Fruit fly (Drosophila melanogaster): Measurements from ENCODE around the gene Pdp.

Pdp gene

dm6 chrX:7704262-7705174 is 29.9 kb downstream of the Pdp start:
- TF ChIP-seq D1 (tag; optimal IDR thresholded peaks at IDR 0.05) (no peak), CG32121 (GFP tag; IDR thresholded peaks at IDR 0.05) (no peak), Pif1A (GFP tag; optimal IDR thresholded peaks at IDR 0.05) (no peak), Pif1B (GFP tag; optimal IDR thresholded peaks at IDR 0.05) (no peak), CG8301 (tag; optimal IDR thresholded peaks at IDR 0.05) (no peak), CG14655 (GFP tag; optimal IDR thresholded peaks at IDR 0.05) (no peak), CG34367 (tag; optimal IDR thresholded peaks at IDR 0.05) (no peak), CG10348 (GFP tag; IDR thresholded peaks at IDR 0.05) (no peak), CG9948 (tag; optimal IDR thresholded peaks at IDR 0.05) (no peak), EcR (GFP tag; optimal IDR thresholded peaks at IDR 0.05) (no peak), rn (GFP tag; IDR thresholded peaks at IDR 0.05) (no peak), Ets98B (GFP tag; IDR thresholded peaks at IDR 0.05) (peak; percentile 10; the same call in 1 of the 2 replicates), fd96Ca (GFP tag; IDR thresholded peaks at IDR 0.05) (peak; percentile 38; the same call in 1 of the 3 replicates), gl (tag; optimal IDR thresholded peaks at IDR 0.05) (peak; percentile 50)

dm6 chrX:7703865-7704221 is 30.6 kb downstream of the Pdp start:
- TF ChIP-seq Pif1B (GFP tag; optimal IDR thresholded peaks at IDR 0.05) (no peak), CG4496 (GFP tag; IDR thresholded peaks at IDR 0.05) (no peak), rn (GFP tag; IDR thresholded peaks at IDR 0.05) (no peak), CG12605 (GFP tag; IDR thresholded peaks at IDR 0.05) (no peak), CG14655 (GFP tag; optimal IDR thresholded peaks at IDR 0.05) (no peak), CG8301 (tag; optimal IDR thresholded peaks at IDR 0.05) (no peak), CG15710 (tag; optimal IDR thresholded peaks at IDR 0.05) (no peak), fd96Ca (GFP tag; IDR thresholded peaks at IDR 0.05) (no peak), Ets98B (GFP tag; IDR thresholded peaks at IDR 0.05) (no peak), Snoo (tag; optimal IDR thresholded peaks at IDR 0.05) (no peak), CG9948 (tag; optimal IDR thresholded peaks at IDR 0.05) (no peak), CG34367 (tag; optimal IDR thresholded peaks at IDR 0.05) (no peak)

- TF ChIP-seq CG15710 (tag; optimal IDR thresholded peaks at IDR 0.05) (peak; percentile 42), Ets98B (GFP tag; IDR thresholded peaks at IDR 0.05) (peak; percentile 90), CG34367 (tag; optimal IDR thresholded peaks at IDR 0.05) (peak; percentile 48), CG8301 (tag; optimal IDR thresholded peaks at IDR 0.05) (peak; percentile 77), Pif1A (GFP tag; optimal IDR thresholded peaks at IDR 0.05) (peak; percentile 96), CG9948 (tag; optimal IDR thresholded peaks at IDR 0.05) (peak; percentile 37), fd96Ca (GFP tag; IDR thresholded peaks at IDR 0.05) (peak; percentile 93), CG32121 (GFP tag; IDR thresholded peaks at IDR 0.05) (peak; percentile 83), rn (GFP tag; IDR thresholded peaks at IDR 0.05) (peak; percentile 68), CG12605 (GFP tag; IDR thresholded peaks at IDR 0.05) (peak; percentile 84), gl (tag; optimal IDR thresholded peaks at IDR 0.05) (peak; percentile 27), Pif1B (GFP tag; optimal IDR thresholded peaks at IDR 0.05) (peak; percentile 96), CG10348 (GFP tag; IDR thresholded peaks at IDR 0.05) (peak; percentile 70), Snoo (tag; optimal IDR thresholded peaks at IDR 0.05) (peak; percentile 93), CG4496 (GFP tag; IDR thresholded peaks at IDR 0.05) (peak; percentile 90), CG17806 (tag; optimal IDR thresholded peaks at IDR 0.05) (peak; percentile 52), CG14655 (GFP tag; optimal IDR thresholded peaks at IDR 0.05) (peak; percentile 73)
These were observed 31.2 kb downstream of the Pdp start for dm6 chrX:7703001-7703864.

dm6 chrX:7702160-7702907 is 32.1 kb downstream of the Pdp start:
- 0 out of 3 replicates have a peak, but pooled peaks have one; percentile 24 for TF ChIP-seq fd96Ca (GFP tag; IDR thresholded peaks at IDR 0.05)
- TF ChIP-seq Pif1A (GFP tag; optimal IDR thresholded peaks at IDR 0.05) = no peak
- TF ChIP-seq CG34367 (tag; optimal IDR thresholded peaks at IDR 0.05) = no peak
- peak; percentile 33; the same call in 1 of the 3 replicates for TF ChIP-seq CG4496 (GFP tag; IDR thresholded peaks at IDR 0.05)
- TF ChIP-seq gl (tag; optimal IDR thresholded peaks at IDR 0.05) = peak; percentile 44
- TF ChIP-seq Ets98B (GFP tag; IDR thresholded peaks at IDR 0.05) = peak; percentile 64
- no peak for TF ChIP-seq CG15710 (tag; optimal IDR thresholded peaks at IDR 0.05)
- TF ChIP-seq CG17806 (tag; optimal IDR thresholded peaks at IDR 0.05) = no peak
- no peak for TF ChIP-seq D1 (tag; optimal IDR thresholded peaks at IDR 0.05)
- peak; percentile 50; the same call in 1 of the 2 replicates for TF ChIP-seq CG12605 (GFP tag; IDR thresholded peaks at IDR 0.05)
- TF ChIP-seq CG9948 (tag; optimal IDR thresholded peaks at IDR 0.05) = no peak

dm6 chrX:7701282-7702078 is 33.0 kb downstream of the Pdp start:
- TF ChIP-seq CG9948 (tag; optimal IDR thresholded peaks at IDR 0.05) (no peak), Pif1A (GFP tag; optimal IDR thresholded peaks at IDR 0.05) (no peak), EcR (GFP tag; optimal IDR thresholded peaks at IDR 0.05) (no peak), CG8301 (tag; optimal IDR thresholded peaks at IDR 0.05) (peak; percentile 10), Ets98B (GFP tag; IDR thresholded peaks at IDR 0.05) (peak; percentile 48; the same call in 1 of the 2 replicates), CG12605 (GFP tag; IDR thresholded peaks at IDR 0.05) (peak; percentile 51), CG10348 (GFP tag; IDR thresholded peaks at IDR 0.05) (no peak), CG13204 (GFP tag; optimal IDR thresholded peaks at IDR 0.05) (no peak), Pif1B (GFP tag; optimal IDR thresholded peaks at IDR 0.05) (no peak), CG8159 (tag; optimal IDR thresholded peaks at IDR 0.05) (no peak), fd96Ca (GFP tag; IDR thresholded peaks at IDR 0.05) (peak; percentile 39; the same call in 1 of the 3 replicates), gl (tag; optimal IDR thresholded peaks at IDR 0.05) (no peak), CG14655 (GFP tag; optimal IDR thresholded peaks at IDR 0.05) (peak; percentile 28), rn (GFP tag; IDR thresholded peaks at IDR 0.05) (no peak), CG32121 (GFP tag; IDR thresholded peaks at IDR 0.05) (no peak; the same call in 1 of the 2 replicates), Snoo (tag; optimal IDR thresholded peaks at IDR 0.05) (no peak), D1 (tag; optimal IDR thresholded peaks at IDR 0.05) (no peak), CG15710 (tag; optimal IDR thresholded peaks at IDR 0.05) (no peak), CG17806 (tag; optimal IDR thresholded peaks at IDR 0.05) (no peak), CG34367 (tag; optimal IDR thresholded peaks at IDR 0.05) (no peak), CG4496 (GFP tag; IDR thresholded peaks at IDR 0.05) (peak; percentile 67)

All from whole organism, pupa.